Fruit fly (Drosophila melanogaster) whole organism, embryonic: ENCODE data around the gene CG7557.

Experiments used
- CG1024 ChIP-seq: fragments of 200-800 bp; sonication (Bioruptor generic); IDR thresholded peaks from 2 replicates; pipeline ENCODE4 v1.3.6; 2022; ENCODE audit warnings: missing biosample characterization, missing genetic modification characterization
- CG11085 ChIP-seq: fragments of 200-800 bp; sonication (Bioruptor generic); IDR thresholded peaks from 2 replicates; pipeline ENCODE4 v1.3.6; 2022; ENCODE audit warnings: missing biosample characterization, missing genetic modification characterization
- CG11504 ChIP-seq: fragments of 200-800 bp; sonication (Bioruptor generic); optimal IDR thresholded peaks from 3 replicates; lab custom pipeline; 2019; ENCODE audit warnings: missing biosample characterization, mild to moderate bottlenecking, missing genetic modification characterization, moderate library complexity
- CG14667 ChIP-seq: fragments of 200-800 bp; sonication (Bioruptor generic); IDR thresholded peaks from 2 replicates; pipeline ENCODE4 v1.3.6; 2022; ENCODE audit warnings: missing biosample characterization, missing genetic modification characterization
- CG14710 ChIP-seq: fragments of 200-800 bp; sonication (Bioruptor generic); optimal IDR thresholded peaks from 3 replicates; lab custom pipeline; 2019; ENCODE audit warnings: missing biosample characterization, mild to moderate bottlenecking, missing genetic modification characterization, moderate library complexity
- CG18262 ChIP-seq: fragments of 200-800 bp; optimal IDR thresholded peaks from 3 replicates; lab custom pipeline; 2019; ENCODE audit warnings: missing biosample characterization, mild to moderate bottlenecking, missing genetic modification characterization, moderate library complexity
- CG2712 ChIP-seq: fragments of 200-800 bp; optimal IDR thresholded peaks from 3 replicates; lab custom pipeline; 2019; ENCODE audit warnings: missing biosample characterization, mild to moderate bottlenecking, missing genetic modification characterization, moderate library complexity
- CG31388 ChIP-seq: fragments of 200-800 bp; sonication (Bioruptor generic); optimal IDR thresholded peaks from 2 replicates; lab custom pipeline; 2016; ENCODE audit warnings: missing biosample characterization, missing genetic modification characterization
- CG31441 ChIP-seq: fragments of 200-800 bp; sonication (Bioruptor generic); IDR thresholded peaks from 2 replicates; pipeline ENCODE4 v1.3.6; 2022; ENCODE audit warnings: missing biosample characterization, missing genetic modification characterization
- CG4424 ChIP-seq: fragments of 200-800 bp; sonication (Bioruptor generic); optimal IDR thresholded peaks from 3 replicates; lab custom pipeline; 2016; ENCODE audit warnings: missing biosample characterization, missing genetic modification characterization
- CG4707 ChIP-seq: fragments of 200-800 bp; sonication (Bioruptor generic); optimal IDR thresholded peaks from 2 replicates; lab custom pipeline; 2018; ENCODE audit warnings: missing biosample characterization, mild to moderate bottlenecking, missing genetic modification characterization, moderate library complexity
- CG4820 ChIP-seq: fragments of 200-800 bp; sonication (Bioruptor generic); optimal IDR thresholded peaks from 3 replicates; lab custom pipeline; 2016; ENCODE audit warnings: missing biosample characterization, missing genetic modification characterization
- CG4854 ChIP-seq: fragments of 200-800 bp; sonication (Bioruptor generic); optimal IDR thresholded peaks from 2 replicates; lab custom pipeline; 2016; ENCODE audit warnings: missing biosample characterization, missing genetic modification characterization, inconsistent platforms
- CG6272 ChIP-seq: fragments of 200-800 bp; sonication (Bioruptor generic); IDR thresholded peaks from 2 replicates; pipeline ENCODE4 v1.3.6; 2022; ENCODE audit warnings: missing biosample characterization, missing genetic modification characterization
- CG6813 ChIP-seq: fragments of 200-800 bp; sonication (Bioruptor generic); optimal IDR thresholded peaks from 2 replicates; lab custom pipeline; 2017; ENCODE audit warnings: missing biosample characterization, missing genetic modification characterization, mild to moderate bottlenecking, moderate library complexity, missing genetic modification reagents
- CG7928 ChIP-seq: fragments of 200-800 bp; sonication (Bioruptor generic); optimal IDR thresholded peaks from 2 replicates; lab custom pipeline; 2017; ENCODE audit warnings: missing biosample characterization, mild to moderate bottlenecking, missing genetic modification characterization
- CG7987 ChIP-seq: fragments of 200-800 bp; sonication (Bioruptor generic); optimal IDR thresholded peaks from 2 replicates; lab custom pipeline; 2018; ENCODE audit warnings: missing biosample characterization, mild to moderate bottlenecking, missing genetic modification characterization, moderate library complexity
- D ChIP-seq, 2 experiments: fragments of 200-800 bp in 1 of 2; fragments of >200 bp in 1 of 2; sonication (Bioruptor generic) in 1 of 2; optimal IDR thresholded peaks; 2 replicates in 1 of 2; 3 replicates in 1 of 2; lab custom pipeline; 2017; ENCODE audit warnings: mild to moderate bottlenecking in 1 of 2, missing biosample characterization in 1 of 2, missing genetic modification characterization in 1 of 2, missing genetic modification reagents in 1 of 2
- D19A ChIP-seq: fragments of 200-800 bp; optimal IDR thresholded peaks from 3 replicates; lab custom pipeline; 2019; ENCODE audit warnings: missing biosample characterization, mild to moderate bottlenecking, missing genetic modification characterization, moderate library complexity
- Dll ChIP-seq: fragments of 200-800 bp; sonication (Bioruptor generic); IDR thresholded peaks from 4 replicates; pipeline ENCODE4 v1.3.6; 2022; ENCODE audit warnings: missing biosample characterization, missing genetic modification characterization; ENCODE audit not compliant: partially characterized antibody
- Drgx ChIP-seq: fragments of 200-800 bp; sonication (Bioruptor generic); IDR thresholded peaks from 2 replicates; pipeline ENCODE4 v1.3.6; 2022; ENCODE audit warnings: missing biosample characterization, missing genetic modification characterization
- Eip74EF ChIP-seq, 2 experiments: fragments of 200-800 bp in 1 of 2; fragments of >200 bp in 1 of 2; sonication (Bioruptor generic) in 1 of 2; optimal IDR thresholded peaks; 2 replicates each; lab custom pipeline; 2017 to 2019; ENCODE audit warnings: missing biosample characterization in 2 of 2, missing genetic modification characterization in 2 of 2, mild to moderate bottlenecking in 1 of 2, moderate library complexity in 1 of 2
- Max ChIP-seq: fragments of 200-800 bp; sonication (Bioruptor generic); optimal IDR thresholded peaks from 2 replicates; lab custom pipeline; 2016; ENCODE audit warnings: missing biosample characterization, mild to moderate bottlenecking, missing genetic modification characterization
- Oli ChIP-seq: fragments of 200-800 bp; sonication (Bioruptor generic); optimal IDR thresholded peaks from 2 replicates; lab custom pipeline; 2018; ENCODE audit warnings: missing biosample characterization, mild to moderate bottlenecking, missing genetic modification characterization, moderate library complexity
- PHDP ChIP-seq: fragments of 200-800 bp; sonication (Bioruptor generic); optimal IDR thresholded peaks from 3 replicates; lab custom pipeline; 2018; ENCODE audit warnings: missing biosample characterization, mild to moderate bottlenecking, missing genetic modification characterization, moderate library complexity
- Ptx1 ChIP-seq: fragments of 200-800 bp; sonication (Bioruptor generic); IDR thresholded peaks from 2 replicates; pipeline ENCODE4 v1.3.6; 2022; ENCODE audit warnings: missing biosample characterization, missing genetic modification characterization
- Sox100B ChIP-seq: fragments of 200-800 bp; sonication (Bioruptor generic); optimal IDR thresholded peaks from 3 replicates; lab custom pipeline; 2018; ENCODE audit warnings: missing biosample characterization, mild to moderate bottlenecking, missing genetic modification characterization
- Sox102F ChIP-seq: fragments of 200-800 bp; sonication (Bioruptor generic); optimal IDR thresholded peaks from 2 replicates; lab custom pipeline; 2018; ENCODE audit warnings: missing biosample characterization, mild to moderate bottlenecking, missing genetic modification characterization, moderate library complexity
- Ssrp ChIP-seq: fragments of 200-800 bp; sonication (Bioruptor generic); optimal IDR thresholded peaks from 2 replicates; lab custom pipeline; 2018; ENCODE audit warnings: missing biosample characterization, mild to moderate bottlenecking, missing genetic modification characterization, moderate library complexity
- ara ChIP-seq: fragments of 200-800 bp; sonication (Bioruptor generic); IDR thresholded peaks from 2 replicates; pipeline ENCODE4 v1.3.6; 2022; ENCODE audit warnings: missing biosample characterization, missing genetic modification characterization
- cg ChIP-seq: fragments of 200-800 bp; sonication (Bioruptor generic); optimal IDR thresholded peaks from 3 replicates; lab custom pipeline; 2019; ENCODE audit warnings: missing biosample characterization, mild to moderate bottlenecking, missing genetic modification characterization, moderate library complexity
- chinmo ChIP-seq: fragments of 200-800 bp; sonication (Bioruptor generic); IDR thresholded peaks from 4 replicates; pipeline ENCODE4 v1.3.6; 2022; ENCODE audit warnings: missing biosample characterization, missing genetic modification characterization; ENCODE audit not compliant: partially characterized antibody
- corto ChIP-seq: fragments of 200-800 bp; sonication (Bioruptor generic); optimal IDR thresholded peaks from 2 replicates; lab custom pipeline; 2016; ENCODE audit warnings: missing biosample characterization, mild to moderate bottlenecking, missing genetic modification characterization, moderate library complexity
- croc ChIP-seq: fragments of 200-800 bp; sonication (Bioruptor generic); conservative IDR thresholded peaks from 3 replicates; pipeline ENCODE4 v1.3.6; 2022; ENCODE audit warnings: missing biosample characterization, missing genetic modification characterization
- gcm ChIP-seq: fragments of 200-800 bp; sonication (Bioruptor generic); optimal IDR thresholded peaks from 2 replicates; lab custom pipeline; 2019; ENCODE audit warnings: missing biosample characterization, mild to moderate bottlenecking, missing genetic modification characterization, moderate library complexity
- hbn ChIP-seq: fragments of 200-800 bp; sonication (Bioruptor generic); IDR thresholded peaks from 2 replicates; pipeline ENCODE4 v1.3.6; 2022; ENCODE audit warnings: missing biosample characterization, missing genetic modification characterization; ENCODE audit not compliant: partially characterized antibody
- nom ChIP-seq: fragments of 200-800 bp; sonication (Bioruptor generic); optimal IDR thresholded peaks from 2 replicates; lab custom pipeline; 2017; ENCODE audit warnings: missing biosample characterization, missing genetic modification characterization, mild to moderate bottlenecking, moderate library complexity, missing genetic modification reagents
- pan ChIP-seq, 4 experiments: fragments of >200 bp in 3 of 4; fragments of 200-800 bp in 1 of 4; sonication (Bioruptor generic) in 1 of 4; optimal IDR thresholded peaks in 3 of 4; IDR thresholded peaks in 1 of 4; 2 replicates each; pipeline versions ENCODE4 v1.3.6 to Lab custom; 2017 to 2022; ENCODE audit warnings: missing biosample characterization in 2 of 4, missing genetic modification characterization in 2 of 4, mixed read lengths in 1 of 4
- prd ChIP-seq, 3 experiments: fragments of >200 bp in 2 of 3; fragments of 200-800 bp in 1 of 3; sonication (Bioruptor generic) in 1 of 3; optimal IDR thresholded peaks in 2 of 3; IDR thresholded peaks in 1 of 3; 2 replicates in 2 of 3; 3 replicates in 1 of 3; pipeline versions ENCODE4 v1.3.6 to Lab custom; 2017 to 2022; ENCODE audit warnings: missing biosample characterization in 1 of 3, missing genetic modification characterization in 1 of 3
- ro ChIP-seq: fragments of 200-800 bp; sonication (Bioruptor generic); IDR thresholded peaks from 2 replicates; pipeline ENCODE4 v1.3.6; 2022; ENCODE audit warnings: missing biosample characterization, missing genetic modification characterization
- row ChIP-seq: fragments of 200-800 bp; sonication (Bioruptor generic); IDR thresholded peaks from 3 replicates; pipeline ENCODE4 v1.3.6; 2022; ENCODE audit warnings: missing biosample characterization, missing genetic modification characterization
- sens-2 ChIP-seq: fragments of 200-800 bp; sonication (Bioruptor generic); IDR thresholded peaks from 2 replicates; pipeline ENCODE4 v1.3.6; 2022; ENCODE audit warnings: missing biosample characterization, missing genetic modification characterization
- ttk ChIP-seq: fragments of 200-800 bp; sonication (Bioruptor generic); IDR thresholded peaks from 2 replicates; pipeline ENCODE4 v2.1.2; 2022; ENCODE audit warnings: missing biosample characterization, missing genetic modification characterization
- tx ChIP-seq: fragments of 200-800 bp; sonication (Bioruptor generic); optimal IDR thresholded peaks from 2 replicates; lab custom pipeline; 2016; ENCODE audit warnings: missing biosample characterization, missing genetic modification characterization
- zfh2 ChIP-seq: fragments of 200-800 bp; sonication (Bioruptor generic); optimal IDR thresholded peaks from 2 replicates; lab custom pipeline; 2016; ENCODE audit warnings: missing biosample characterization, missing genetic modification characterization

Gene CG7557

dm6 chr3L:11444169-11444568 is 792 bp upstream of the CG7557 start (continued):
- TF ChIP-seq Eip74EF (GFP tag; optimal IDR thresholded peaks at IDR 0.05; lab: Kevin White, UChicago) (peak in 1 of 2 experiments; percentile 10), CG6272 (no peak), D19A (tag; lab: Kevin White, UChicago) (peak; percentile 89), CG18262 (tag; lab: Kevin White, UChicago) (peak; percentile 47), Ssrp (tag; lab: Kevin White, UChicago) (peak; percentile 33), Max (no peak), Sox102F (GFP tag; lab: Kevin White, UChicago) (peak; percentile 60), Ptx1 (GFP tag; lab: Robert Waterston, UW) (peak; percentile 39; the same call in 1 of the 2 replicates), ttk (0 out of 2 replicates have a peak, but pooled peaks have one; percentile 4), CG11085 (GFP tag; lab: Robert Waterston, UW) (no peak), zfh2 (GFP tag; lab: Kevin White, UChicago) (no peak), Oli (peak; percentile 19), CG11504 (tag; lab: Kevin White, UChicago) (peak; percentile 77)

dm6 chr3L:11447022-11447728 is 2.2 kb downstream of the CG7557 start:
- TF ChIP-seq CG31441 (GFP tag; lab: Robert Waterston, UW) (peak; percentile 56), sens-2 (GFP tag; lab: Robert Waterston, UW) (0 out of 2 replicates have a peak, but pooled peaks have one; percentile 13), CG2712 (peak; percentile 57), corto (GFP tag; lab: Kevin White, UChicago) (no peak), CG4820 (GFP tag; lab: Kevin White, UChicago) (peak; percentile 9), D (optimal IDR thresholded peaks at IDR 0.05; lab: Kevin White, UChicago) (no peak), D (GFP tag; optimal IDR thresholded peaks at IDR 0.05; lab: Kevin White, UChicago) (peak; percentile 25), pan (optimal IDR thresholded peaks at IDR 0.05; lab: Kevin White, UChicago) (no peak), pan (GFP tag; optimal IDR thresholded peaks at IDR 0.05 in 1 of 2, IDR thresholded peaks at IDR 0.05 in 1 of 2) (peak in 1 of 2 experiments; percentile 9), CG4707 (GFP tag; lab: Kevin White, UChicago) (no peak), PHDP (tag; lab: Kevin White, UChicago) (no peak), tx (GFP tag; lab: Kevin White, UChicago) (no peak), Dll (GFP tag; lab: Robert Waterston, UW) (no peak), chinmo (GFP tag; lab: Robert Waterston, UW) (no peak), CG7928 (GFP tag; lab: Kevin White, UChicago) (no peak), prd (optimal IDR thresholded peaks at IDR 0.05; lab: Kevin White, UChicago) (no peak), prd (GFP tag; IDR thresholded peaks at IDR 0.05; lab: Robert Waterston, UW) (peak; percentile 45; the same call in 2 of the 3 replicates), gcm (GFP tag; lab: Kevin White, UChicago) (no peak), CG31388 (GFP tag; lab: Kevin White, UChicago) (no peak), Sox100B (peak; percentile 46), row (peak; percentile 26; the same call in 1 of the 3 replicates), nom (GFP tag; lab: Kevin White, UChicago) (peak; percentile 74), hbn (GFP tag; lab: Robert Waterston, UW) (no peak), ara (GFP tag; lab: Robert Waterston, UW) (0 out of 2 replicates have a peak, but pooled peaks have one; percentile 21), CG1024 (GFP tag; lab: Robert Waterston, UW) (0 out of 2 replicates have a peak, but pooled peaks have one; percentile 10), CG4424 (GFP tag; lab: Kevin White, UChicago) (peak; percentile 40), CG6813 (GFP tag; lab: Kevin White, UChicago) (peak; percentile 4), D19A (tag; lab: Kevin White, UChicago) (peak; percentile 63), CG18262 (tag; lab: Kevin White, UChicago) (peak; percentile 46), CG14667 (GFP tag; lab: Robert Waterston, UW) (no peak), CG14710 (tag; lab: Kevin White, UChicago) (peak; percentile 22), ro (GFP tag; lab: Robert Waterston, UW) (no peak), CG4854 (GFP tag; lab: Kevin White, UChicago) (no peak), CG7987 (GFP tag; lab: Kevin White, UChicago) (no peak), cg (GFP tag; lab: Kevin White, UChicago) (no peak), Drgx (GFP tag; lab: Robert Waterston, UW) (peak; percentile 90), croc (GFP tag; lab: Robert Waterston, UW) (peak; percentile 29; the same call in 1 of the 3 replicates)
